Fruit fly (Drosophila melanogaster) whole organism, wandering third instar larva: ENCODE results near the gene TTLL1B.

Experiments used
- Abd-B ChIP-seq: fragments of >200 bp; optimal IDR thresholded peaks from 2 replicates; lab custom pipeline; 2017; ENCODE audit warnings: missing biosample characterization, missing genetic modification characterization
- CG32264 ChIP-seq: fragments of 200-800 bp; sonication (Bioruptor generic); optimal IDR thresholded peaks from 2 replicates; lab custom pipeline; 2016; ENCODE audit warnings: missing biosample characterization, missing genetic modification characterization
- CG9705 ChIP-seq: fragments of 200-800 bp; sonication (Bioruptor generic); optimal IDR thresholded peaks from 2 replicates; lab custom pipeline; 2018; ENCODE audit warnings: missing biosample characterization, mild to moderate bottlenecking, missing genetic modification characterization
- CrebA ChIP-seq: fragments of 200-800 bp; sonication (Bioruptor generic); optimal IDR thresholded peaks from 2 replicates; lab custom pipeline; 2016; ENCODE audit warnings: missing biosample characterization, mild to moderate bottlenecking, missing genetic modification characterization, borderline replicate concordance
- Dfd ChIP-seq: fragments of >200 bp; optimal IDR thresholded peaks from 2 replicates; lab custom pipeline; 2017; ENCODE audit warnings: missing biosample characterization, missing genetic modification characterization
- Dif ChIP-seq: fragments of 200-275, 200-300 bp; sonication (Bioruptor generic); optimal IDR thresholded peaks from 2 replicates; lab custom pipeline; 2018; ENCODE audit warnings: missing biosample characterization, missing genetic modification characterization; ENCODE audit not compliant: partially characterized antibody
- GATAd ChIP-seq: sonication (Bioruptor generic); optimal IDR thresholded peaks from 2 replicates; lab custom pipeline; 2016; ENCODE audit warnings: missing biosample characterization, missing genetic modification characterization
- HLH106 ChIP-seq: fragments of 200-800 bp; optimal IDR thresholded peaks from 3 replicates; lab custom pipeline; 2019; ENCODE audit warnings: missing biosample characterization, mild to moderate bottlenecking, missing genetic modification characterization, moderate library complexity
- Hnf4 ChIP-seq: fragments of 200-800 bp; sonication (Bioruptor generic); optimal IDR thresholded peaks from 2 replicates; lab custom pipeline; 2016; ENCODE audit warnings: missing biosample characterization, mild to moderate bottlenecking, missing genetic modification characterization
- Hr78 ChIP-seq: fragments of >200 bp; optimal IDR thresholded peaks from 2 replicates; lab custom pipeline; 2017; ENCODE audit warnings: missing biosample characterization, missing genetic modification characterization
- Hr83 ChIP-seq: fragments of 200-300 bp; sonication (Bioruptor generic); optimal IDR thresholded peaks from 2 replicates; lab custom pipeline; 2016; ENCODE audit warnings: missing biosample characterization, mild to moderate bottlenecking, missing genetic modification characterization, moderate library complexity; ENCODE audit not compliant: poor library complexity, severe bottlenecking
- Jra ChIP-seq: sonication (Bioruptor generic); optimal IDR thresholded peaks from 2 replicates; lab custom pipeline; 2016; ENCODE audit warnings: missing biosample characterization, missing genetic modification characterization
- Mio ChIP-seq: sonication (Bioruptor generic); optimal IDR thresholded peaks from 2 replicates; lab custom pipeline; 2016; ENCODE audit warnings: missing biosample characterization, missing genetic modification characterization
- Myc ChIP-seq: fragments of >200 bp; optimal IDR thresholded peaks from 2 replicates; lab custom pipeline; 2017
- N ChIP-seq: fragments of >200 bp; optimal IDR thresholded peaks from 2 replicates; lab custom pipeline; 2018; ENCODE audit warnings: missing biosample characterization, missing external identifiers, missing genetic modification characterization
- OdsH ChIP-seq: fragments of 200-800 bp; sonication (Bioruptor generic); optimal IDR thresholded peaks from 2 replicates; lab custom pipeline; 2016; ENCODE audit warnings: missing biosample characterization, mild to moderate bottlenecking, missing genetic modification characterization
- Rel ChIP-seq, 2 experiments: fragments of 200-800 bp; sonication (Bioruptor generic) in 1 of 2; optimal IDR thresholded peaks; 2 replicates in 1 of 2; 3 replicates in 1 of 2; lab custom pipeline; 2016 to 2019; ENCODE audit warnings: mild to moderate bottlenecking in 2 of 2, missing biosample characterization in 2 of 2, missing genetic modification characterization in 2 of 2, moderate library complexity in 1 of 2
- Sp1 ChIP-seq: fragments of 200-800 bp; sonication (Bioruptor generic); optimal IDR thresholded peaks from 3 replicates; lab custom pipeline; 2019; ENCODE audit warnings: missing biosample characterization, mild to moderate bottlenecking, missing genetic modification characterization, moderate library complexity
- Vsx2 ChIP-seq: fragments of 200-300, 225-300 bp; sonication (Bioruptor generic); optimal IDR thresholded peaks from 2 replicates; lab custom pipeline; 2018; ENCODE audit warnings: missing biosample characterization, missing genetic modification characterization; ENCODE audit not compliant: partially characterized antibody
- br ChIP-seq: fragments of 200-800 bp; sonication (Bioruptor generic); optimal IDR thresholded peaks from 2 replicates; lab custom pipeline; 2016; ENCODE audit warnings: missing biosample characterization, missing genetic modification characterization
- brk ChIP-seq: fragments of 200-800 bp; sonication (Bioruptor generic); optimal IDR thresholded peaks from 2 replicates; lab custom pipeline; 2016; ENCODE audit warnings: missing biosample characterization, mild to moderate bottlenecking, missing genetic modification characterization
- dl ChIP-seq, 2 experiments: fragments of 175-275, 200-275 bp in 1 of 2; fragments of 200-275 bp in 1 of 2; sonication (Bioruptor generic); optimal IDR thresholded peaks; lab custom pipeline; 2018; ENCODE audit warnings: mild to moderate bottlenecking in 2 of 2, missing biosample characterization in 2 of 2, missing genetic modification characterization in 2 of 2, moderate library complexity in 2 of 2; ENCODE audit not compliant: partially characterized antibody in 2 of 2, insufficient read depth in 1 of 2
- dmrt93B ChIP-seq: fragments of 200-800 bp; sonication (Bioruptor generic); optimal IDR thresholded peaks from 2 replicates; lab custom pipeline; 2018; ENCODE audit warnings: missing biosample characterization, mild to moderate bottlenecking, missing genetic modification characterization
- dsf ChIP-seq: sonication (Bioruptor generic); optimal IDR thresholded peaks from 2 replicates; lab custom pipeline; 2016; ENCODE audit warnings: missing biosample characterization, missing genetic modification characterization, borderline replicate concordance
- ey ChIP-seq: fragments of 200-800 bp; sonication (Bioruptor generic); optimal IDR thresholded peaks from 2 replicates; lab custom pipeline; 2016; ENCODE audit warnings: missing biosample characterization, missing genetic modification characterization
- foxo ChIP-seq, 2 experiments: fragments of 200-800 bp; sonication (Bioruptor generic); optimal IDR thresholded peaks; 2 replicates in 1 of 2; 3 replicates in 1 of 2; lab custom pipeline; 2016 to 2017; ENCODE audit warnings: missing biosample characterization in 2 of 2, missing genetic modification characterization in 2 of 2
- h ChIP-seq: fragments of 200-800 bp; sonication (Bioruptor generic); optimal IDR thresholded peaks from 3 replicates; lab custom pipeline; 2016; ENCODE audit warnings: missing biosample characterization, mild to moderate bottlenecking, missing genetic modification characterization
- jim ChIP-seq: fragments of 175-275, 200-325 bp; sonication (Bioruptor generic); optimal IDR thresholded peaks from 2 replicates; lab custom pipeline; 2016; ENCODE audit warnings: missing biosample characterization, mild to moderate bottlenecking, missing genetic modification characterization
- lola ChIP-seq: fragments of >200 bp; optimal IDR thresholded peaks from 2 replicates; lab custom pipeline; 2017; ENCODE audit warnings: missing biosample characterization, missing genetic modification characterization
- pan ChIP-seq: fragments of >200 bp; optimal IDR thresholded peaks from 2 replicates; lab custom pipeline; 2017
- psq ChIP-seq: fragments of 200-800 bp; sonication (Bioruptor generic); optimal IDR thresholded peaks from 3 replicates; lab custom pipeline; 2017; ENCODE audit warnings: missing biosample characterization, mild to moderate bottlenecking, missing genetic modification characterization, moderate library complexity
- rgr ChIP-seq: fragments of 200-800 bp; sonication (Bioruptor generic); optimal IDR thresholded peaks from 3 replicates; lab custom pipeline; 2016; ENCODE audit warnings: missing biosample characterization, mild to moderate bottlenecking, missing genetic modification characterization
- sv ChIP-seq: fragments of 200-800 bp; sonication (Bioruptor generic); optimal IDR thresholded peaks from 3 replicates; lab custom pipeline; 2016; ENCODE audit warnings: missing biosample characterization, missing genetic modification characterization
- tai ChIP-seq: sonication (Bioruptor generic); optimal IDR thresholded peaks from 2 replicates; lab custom pipeline; 2016; ENCODE audit warnings: missing biosample characterization, missing genetic modification characterization
- usp ChIP-seq: fragments of >200 bp; optimal IDR thresholded peaks from 2 replicates; lab custom pipeline; 2017; ENCODE audit warnings: missing biosample characterization, missing genetic modification characterization
- woc ChIP-seq: sonication (Bioruptor generic); optimal IDR thresholded peaks from 2 replicates; lab custom pipeline; 2016; ENCODE audit warnings: missing biosample characterization, mild to moderate bottlenecking, missing genetic modification characterization

TTLL1B gene

dm6 chr3L:4619497-4620211 lies 28.4 kb upstream of the TTLL1B start (continued):
- TF ChIP-seq CG32264: peak; percentile 17
- TF ChIP-seq GATAd (GFP tag; lab: Kevin White, UChicago): no peak
- no peak for TF ChIP-seq N (GFP tag; lab: Kevin White, UChicago)
- TF ChIP-seq Jra (GFP tag; lab: Kevin White, UChicago): no peak
- TF ChIP-seq pan (lab: Kevin White, UChicago): no peak
- TF ChIP-seq Dfd (GFP tag; lab: Kevin White, UChicago): no peak
- peak in 1 of 2 experiments; percentile 73 for TF ChIP-seq foxo (GFP tag; optimal IDR thresholded peaks at IDR 0.05; lab: Kevin White, UChicago)
- no peak for TF ChIP-seq brk (GFP tag; lab: Kevin White, UChicago)
- no peak for TF ChIP-seq usp (GFP tag; lab: Kevin White, UChicago)
- TF ChIP-seq Mio (GFP tag; lab: Kevin White, UChicago): no peak
- no peak for TF ChIP-seq Abd-B (GFP tag; lab: Kevin White, UChicago)
- TF ChIP-seq HLH106 (tag; lab: Kevin White, UChicago): peak; percentile 51
- peak; percentile 48 for TF ChIP-seq woc (GFP tag; lab: Kevin White, UChicago)
- TF ChIP-seq Hnf4: peak; percentile 38

dm6 chr3L:4620919-4621318 lies 27.2 kb upstream of the TTLL1B start, which contains the start of gene CG32246:
Gene CG32246, plus strand, starts transcription at chr3L:4621219.
- no peak for TF ChIP-seq jim (GFP tag; lab: Kevin White, UChicago)
- TF ChIP-seq brk (GFP tag; lab: Kevin White, UChicago): no peak
- TF ChIP-seq sv (GFP tag; lab: Kevin White, UChicago): no peak
- no peak for TF ChIP-seq Hr83
- no peak for TF ChIP-seq OdsH (GFP tag; lab: Kevin White, UChicago)
- no peak for TF ChIP-seq dmrt93B (GFP tag; lab: Kevin White, UChicago)
- no peak for TF ChIP-seq pan (lab: Kevin White, UChicago)
- no peak for TF ChIP-seq foxo (GFP tag; optimal IDR thresholded peaks at IDR 0.05; lab: Kevin White, UChicago)
- TF ChIP-seq Rel (GFP tag; optimal IDR thresholded peaks at IDR 0.05; lab: Kevin White, UChicago): no peak
- no peak for TF ChIP-seq Rel (tag; optimal IDR thresholded peaks at IDR 0.05; lab: Kevin White, UChicago)
- no peak for TF ChIP-seq Jra (GFP tag; lab: Kevin White, UChicago)
- TF ChIP-seq psq (GFP tag; lab: Kevin White, UChicago): no peak
- no peak for TF ChIP-seq Sp1
- TF ChIP-seq rgr (GFP tag; lab: Kevin White, UChicago): no peak
- TF ChIP-seq Mio (GFP tag; lab: Kevin White, UChicago): no peak
- no peak for TF ChIP-seq tai (GFP tag; lab: Kevin White, UChicago)
- TF ChIP-seq h: no peak
- TF ChIP-seq dsf (GFP tag; lab: Kevin White, UChicago): no peak
- TF ChIP-seq N (GFP tag; lab: Kevin White, UChicago): no peak
- no peak for TF ChIP-seq woc (GFP tag; lab: Kevin White, UChicago)

DNA sequence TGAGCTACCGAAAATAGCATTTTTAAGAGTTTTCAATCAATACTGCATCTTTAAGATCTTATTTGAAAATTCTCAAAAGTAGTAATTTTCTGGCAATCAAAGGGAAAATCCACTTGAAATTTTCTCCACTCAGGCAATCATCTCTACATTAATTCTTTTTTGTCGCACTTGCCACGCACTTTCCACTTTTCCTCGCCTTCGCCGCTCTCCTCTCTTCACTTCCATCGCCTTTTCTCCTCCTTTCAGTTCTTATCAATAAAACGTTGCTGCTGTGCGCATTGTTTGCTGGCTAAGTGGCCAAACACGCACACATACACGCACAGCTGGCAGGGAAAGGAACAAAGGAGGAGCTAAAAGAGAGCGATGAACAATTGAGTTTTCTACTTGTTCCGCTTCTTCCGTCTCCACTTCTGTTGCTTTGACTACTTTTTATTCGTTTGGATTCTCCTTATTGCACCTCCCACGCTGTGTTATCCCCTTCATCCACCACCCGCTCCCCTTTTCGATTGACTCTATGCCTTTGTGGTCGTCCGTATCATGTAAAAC lies 25.0 kb upstream of the TTLL1B start:
- peak; percentile 50 for TF ChIP-seq psq (GFP tag; lab: Kevin White, UChicago)
- no peak for TF ChIP-seq pan (lab: Kevin White, UChicago)

DNA sequence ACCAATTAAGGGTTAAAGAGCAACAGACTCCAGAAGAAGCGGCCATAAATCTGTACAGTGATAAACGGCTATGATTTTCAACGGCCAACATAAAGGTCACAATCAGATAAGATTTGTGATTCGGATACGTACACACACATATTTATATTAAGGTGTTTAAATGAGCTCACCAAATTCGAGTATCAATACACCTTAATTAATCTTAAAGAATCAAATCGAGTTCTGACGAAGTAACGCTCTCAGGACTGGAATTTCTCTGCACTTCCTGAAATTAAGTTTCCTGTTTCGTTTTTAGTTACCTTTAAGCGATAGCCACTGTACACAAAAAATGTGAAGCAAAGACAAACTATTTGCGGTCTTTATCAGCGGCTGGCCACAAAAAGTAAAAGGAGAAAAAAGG lies 24.2 kb upstream of the TTLL1B start:
- TF ChIP-seq Rel (GFP tag; optimal IDR thresholded peaks at IDR 0.05; lab: Kevin White, UChicago) (no peak), Rel (tag; optimal IDR thresholded peaks at IDR 0.05; lab: Kevin White, UChicago) (no peak), pan (lab: Kevin White, UChicago) (no peak), Dfd (GFP tag; lab: Kevin White, UChicago) (no peak), Abd-B (GFP tag; lab: Kevin White, UChicago) (no peak), CrebA (GFP tag; lab: Kevin White, UChicago) (no peak), dsf (GFP tag; lab: Kevin White, UChicago) (no peak), HLH106 (tag; lab: Kevin White, UChicago) (peak; percentile 15), psq (GFP tag; lab: Kevin White, UChicago) (no peak), Jra (GFP tag; lab: Kevin White, UChicago) (no peak), GATAd (GFP tag; lab: Kevin White, UChicago) (no peak), CG9705 (no peak), brk (GFP tag; lab: Kevin White, UChicago) (no peak), jim (GFP tag; lab: Kevin White, UChicago) (no peak), Sp1 (no peak), lola (GFP tag; lab: Kevin White, UChicago) (no peak), rgr (GFP tag; lab: Kevin White, UChicago) (no peak), ey (peak; percentile 47), OdsH (GFP tag; lab: Kevin White, UChicago) (no peak), usp (GFP tag; lab: Kevin White, UChicago) (no peak), N (GFP tag; lab: Kevin White, UChicago) (no peak), sv (GFP tag; lab: Kevin White, UChicago) (no peak), Myc (lab: Kevin White, UChicago) (no peak), h (peak; percentile 18), Hr78 (GFP tag; lab: Kevin White, UChicago) (no peak), tai (GFP tag; lab: Kevin White, UChicago) (no peak), dl (GFP tag; optimal IDR thresholded peaks at IDR 0.05; lab: Kevin White, UChicago; ENCODE audit: insufficient read depth in 1 of 2, partially characterized antibody in 2 of 2) (no peak), Hnf4 (no peak), woc (GFP tag; lab: Kevin White, UChicago) (peak; percentile 31), br (GFP tag; lab: Kevin White, UChicago) (peak; percentile 10), foxo (GFP tag; optimal IDR thresholded peaks at IDR 0.05; lab: Kevin White, UChicago) (peak in 1 of 2 experiments; percentile 20), Dif (GFP tag; lab: Kevin White, UChicago) (no peak), CG32264 (no peak), Vsx2 (GFP tag; lab: Kevin White, UChicago) (no peak)
